Worm (Caenorhabditis elegans): Measurements from ENCODE around the gene lrr-1.

ce11 chrII:5032669-5033068 lies 3.6 kb downstream of the lrr-1 start:
- 0 out of 2 replicates have a peak, but pooled peaks have one; percentile 44 for TF ChIP-seq php-3 (GFP tag; IDR thresholded peaks at IDR 0.05)
- peak; percentile 65 for TF ChIP-seq jun-1 (tag; optimal IDR thresholded peaks at IDR 0.05)
- peak in 1 of 2 experiments; percentile 25 for TF ChIP-seq mdl-1 (tag; optimal IDR thresholded peaks at IDR 0.05)
- 0 out of 2 replicates have a peak, but pooled peaks have one; percentile 50 for TF ChIP-seq F44E2.7 (GFP tag; IDR thresholded peaks at IDR 0.05)
- TF ChIP-seq nhr-42 (GFP tag; IDR thresholded peaks at IDR 0.05) = peak; percentile 87
- TF ChIP-seq nhr-102 (tag; optimal IDR thresholded peaks at IDR 0.05) = peak; percentile 54
- no peak for TF ChIP-seq fkh-10 (GFP tag; optimal IDR thresholded peaks at IDR 0.05)
- no peak for TF ChIP-seq ces-1 (GFP tag; optimal IDR thresholded peaks at IDR 0.05)
- TF ChIP-seq saeg-2 (GFP tag; IDR thresholded peaks at IDR 0.05) = 0 out of 2 replicates have a peak, but pooled peaks have one; percentile 48
- peak; percentile 59; the same call in 1 of the 2 replicates for TF ChIP-seq ceh-44 (GFP tag; IDR thresholded peaks at IDR 0.05)
- TF ChIP-seq pha-4 (GFP tag; IDR thresholded peaks at IDR 0.05) = peak; percentile 93
- no peak for TF ChIP-seq pha-4 (tag; optimal IDR thresholded peaks at IDR 0.05)
- TF ChIP-seq Y48G9A.11 (GFP tag; IDR thresholded peaks at IDR 0.05) = peak; percentile 76
